Fruit fly (Drosophila melanogaster): ENCODE measurements around the gene Cyt-c1L.

Cyt-c1L gene

DNA sequence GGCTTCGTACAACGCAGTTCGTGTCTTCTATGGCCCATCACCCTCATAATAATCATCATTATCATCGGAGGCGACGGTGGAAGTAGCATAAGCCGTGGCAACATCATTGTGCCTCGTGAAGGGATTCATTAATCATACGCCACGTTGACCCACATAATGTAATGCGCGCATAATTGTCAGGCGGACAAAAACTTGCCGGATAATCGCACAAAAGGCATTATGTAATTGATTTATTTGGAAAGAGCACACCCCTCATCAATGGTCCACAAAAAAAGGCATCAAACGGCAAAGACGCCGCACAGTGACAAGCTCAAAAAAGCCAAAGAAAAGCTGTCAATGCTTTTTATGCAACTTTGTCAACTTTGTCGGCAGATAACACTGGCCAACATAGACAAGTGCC, 5.6 kb downstream of the Cyt-c1L start:
- TF ChIP-seq Mnt (GFP tag; optimal IDR thresholded peaks at IDR 0.05) (no peak), CG5204 (GFP tag; optimal IDR thresholded peaks at IDR 0.05) (no peak), tj (GFP tag; optimal IDR thresholded peaks at IDR 0.05) (no peak), cic (GFP tag; optimal IDR thresholded peaks at IDR 0.05) (no peak), ovo (GFP tag; optimal IDR thresholded peaks at IDR 0.05) (no peak), CG33017 (tag; optimal IDR thresholded peaks at IDR 0.05) (no peak), CG1620 (GFP tag; optimal IDR thresholded peaks at IDR 0.05) (no peak), CG7101 (tag; optimal IDR thresholded peaks at IDR 0.05) (no peak), Clk (GFP tag; optimal IDR thresholded peaks at IDR 0.05) (no peak), CG14711 (tag; optimal IDR thresholded peaks at IDR 0.05) (no peak), Crg-1 (GFP tag; optimal IDR thresholded peaks at IDR 0.05) (no peak), CG11617 (GFP tag; optimal IDR thresholded peaks at IDR 0.05) (no peak), pad (GFP tag; optimal IDR thresholded peaks at IDR 0.05) (no peak), toe (GFP tag; optimal IDR thresholded peaks at IDR 0.05) (no peak), bab1 (GFP tag; optimal IDR thresholded peaks at IDR 0.05) (no peak)

DNA sequence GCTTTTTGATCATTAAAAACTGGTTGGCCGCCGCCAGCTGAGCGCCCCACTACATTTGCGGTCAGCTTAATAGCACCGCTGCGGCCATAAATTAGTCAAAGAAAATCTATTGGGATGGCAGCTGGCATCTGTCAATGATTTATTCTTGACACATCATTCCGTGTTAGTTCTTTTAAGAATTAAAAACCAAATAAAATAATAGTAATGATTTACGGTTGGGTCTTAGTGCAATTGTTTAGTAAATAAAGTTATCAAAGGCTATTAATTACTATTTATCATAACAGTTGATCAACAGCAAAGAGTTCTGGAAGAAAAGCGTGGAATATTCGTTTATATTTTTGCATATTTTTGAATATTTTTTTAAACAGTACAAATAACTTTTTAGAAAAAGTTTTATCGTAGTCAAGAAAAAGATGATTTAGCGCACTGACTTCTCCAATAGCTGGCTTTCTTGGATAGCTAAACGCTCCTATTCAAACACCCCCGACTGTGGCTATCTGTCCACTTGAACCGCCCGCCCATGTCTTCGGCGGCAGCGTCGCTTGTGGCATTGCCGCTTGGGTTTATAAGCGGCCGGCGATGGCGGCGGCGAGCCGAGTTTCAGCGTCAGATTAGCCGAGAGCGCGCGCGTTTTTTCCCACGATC, 6.8 kb downstream of the Cyt-c1L start, which contains the start of gene CG14515:
CG14515 (plus strand) TSS at position 590 of the 645 bp plus-strand sequence.
- TF ChIP-seq toe (GFP tag; optimal IDR thresholded peaks at IDR 0.05) = no peak
- no peak for TF ChIP-seq Hr96 (GFP tag; optimal IDR thresholded peaks at IDR 0.05)
- TF ChIP-seq pad (GFP tag; optimal IDR thresholded peaks at IDR 0.05) = no peak
- no peak for TF ChIP-seq cic (GFP tag; optimal IDR thresholded peaks at IDR 0.05)
- TF ChIP-seq CG5204 (GFP tag; optimal IDR thresholded peaks at IDR 0.05) = no peak
- TF ChIP-seq CG7045 (GFP tag; optimal IDR thresholded peaks at IDR 0.05) = no peak
- no peak for TF ChIP-seq Clk (GFP tag; optimal IDR thresholded peaks at IDR 0.05)
- TF ChIP-seq cnc (optimal IDR thresholded peaks at IDR 0.05) = no peak
- no peak for TF ChIP-seq CG1620 (GFP tag; optimal IDR thresholded peaks at IDR 0.05)

DNA sequence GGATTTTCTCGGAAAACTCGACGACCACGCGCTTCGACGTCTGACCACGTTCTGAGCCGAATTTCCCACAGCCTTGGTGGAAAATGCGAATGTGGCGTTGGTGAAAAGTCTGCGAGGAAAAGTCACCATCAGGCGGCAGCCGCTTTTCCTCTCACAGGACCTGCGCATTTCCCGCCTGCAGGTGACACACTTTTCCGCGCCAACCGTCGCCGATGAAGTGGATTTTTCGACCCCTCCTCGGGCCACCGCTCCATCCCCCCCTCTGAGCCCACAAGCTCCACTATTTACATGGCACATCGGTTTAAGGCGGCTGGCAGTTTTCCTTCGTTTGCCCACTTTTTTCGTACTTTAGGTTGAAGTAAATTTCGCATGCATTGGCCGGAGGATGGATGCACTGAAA, 9.0 kb downstream of the Cyt-c1L start, which contains the start of gene jus:
jus (minus strand) TSS at position 38 of the 400 bp plus-strand sequence.
- TF ChIP-seq ovo (GFP tag; optimal IDR thresholded peaks at IDR 0.05) = no peak
- peak; percentile 22 for TF ChIP-seq pad (GFP tag; optimal IDR thresholded peaks at IDR 0.05)

DNA sequence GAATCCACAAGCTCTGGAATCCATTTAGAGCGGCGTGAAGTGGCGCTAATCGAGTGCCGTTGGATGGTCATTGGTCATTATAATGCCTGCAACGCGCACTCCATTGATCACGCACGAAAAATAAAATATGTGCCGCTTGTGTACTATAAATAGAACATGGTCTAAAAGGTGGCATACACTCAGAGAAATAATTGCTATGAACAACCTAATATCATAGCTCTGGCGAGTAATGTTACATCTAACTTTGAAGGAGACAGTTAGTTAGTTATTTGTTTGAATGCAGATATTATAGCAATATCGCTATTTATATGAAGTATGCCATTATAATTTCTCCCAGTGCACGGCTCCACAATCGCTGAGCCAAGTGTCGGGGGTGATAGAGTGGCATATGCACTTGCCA, 12.9 kb downstream of the Cyt-c1L start:
- TF ChIP-seq kay (GFP tag; ENCODE audit: borderline replicate concordance) (no peak), CG11617 (GFP tag; optimal IDR thresholded peaks at IDR 0.05) (no peak), CG7045 (GFP tag; optimal IDR thresholded peaks at IDR 0.05) (no peak), bab1 (GFP tag; optimal IDR thresholded peaks at IDR 0.05) (no peak), Crg-1 (GFP tag; optimal IDR thresholded peaks at IDR 0.05) (no peak), CG7101 (tag; optimal IDR thresholded peaks at IDR 0.05) (no peak), Hr96 (GFP tag; optimal IDR thresholded peaks at IDR 0.05) (no peak), ovo (GFP tag; optimal IDR thresholded peaks at IDR 0.05) (no peak), Mnt (GFP tag; optimal IDR thresholded peaks at IDR 0.05) (no peak), CG12768 (GFP tag; optimal IDR thresholded peaks at IDR 0.05) (no peak), CG5204 (GFP tag; optimal IDR thresholded peaks at IDR 0.05) (no peak)

DNA sequence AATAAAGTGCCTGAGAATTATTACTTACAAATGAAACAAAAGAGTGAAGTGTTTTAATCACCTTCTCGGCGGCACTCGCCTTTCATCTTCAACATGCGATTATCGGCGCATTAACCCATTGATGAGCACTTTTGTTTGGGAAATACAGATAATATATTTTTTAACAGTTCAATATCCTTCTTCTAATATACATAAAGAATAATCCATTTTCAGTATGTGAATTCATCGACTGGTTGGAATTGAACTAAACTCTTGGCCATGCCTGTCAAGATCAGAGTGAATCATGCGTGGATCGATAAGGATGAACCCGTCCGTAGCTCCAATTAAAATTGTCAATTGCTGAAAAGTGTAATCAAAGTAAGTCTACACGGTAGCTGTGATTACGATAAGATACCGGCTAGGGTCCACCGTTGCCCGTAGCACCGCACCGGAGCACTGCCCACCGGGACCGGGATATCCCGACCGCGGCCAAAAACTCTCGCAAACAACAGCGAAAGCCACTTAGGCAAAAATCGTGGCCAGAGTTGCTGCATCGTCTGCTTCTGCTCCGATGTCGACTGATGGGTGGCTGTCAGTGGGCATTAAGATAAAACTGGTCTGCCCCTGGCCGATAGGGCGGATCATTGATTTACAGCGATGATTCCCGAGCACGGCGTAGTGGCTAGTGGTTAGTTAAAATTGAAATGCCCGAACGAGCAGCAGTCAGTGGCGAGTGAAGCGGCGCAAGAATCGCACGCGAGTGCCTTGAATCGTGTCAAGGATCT, 38.8 kb downstream of the Cyt-c1L start, which contains the start of gene CG11898:
CG11898 (plus strand) TSS at position 714 of the 764 bp plus-strand sequence.
- TF ChIP-seq CG14711 (tag; optimal IDR thresholded peaks at IDR 0.05) (peak; percentile 4), CG11617 (GFP tag; optimal IDR thresholded peaks at IDR 0.05) (peak; percentile 17), cnc (optimal IDR thresholded peaks at IDR 0.05) (no peak), CG7101 (tag; optimal IDR thresholded peaks at IDR 0.05) (peak; percentile 55), Hr96 (GFP tag; optimal IDR thresholded peaks at IDR 0.05) (no peak), cic (GFP tag; optimal IDR thresholded peaks at IDR 0.05) (no peak), CG5204 (GFP tag; optimal IDR thresholded peaks at IDR 0.05) (peak; percentile 2), CG12768 (GFP tag; optimal IDR thresholded peaks at IDR 0.05) (no peak), Clk (GFP tag; optimal IDR thresholded peaks at IDR 0.05) (no peak), Mnt (GFP tag; optimal IDR thresholded peaks at IDR 0.05) (peak; percentile 13), tj (GFP tag; optimal IDR thresholded peaks at IDR 0.05) (no peak), CG33017 (tag; optimal IDR thresholded peaks at IDR 0.05) (peak; percentile 47)

DNA sequence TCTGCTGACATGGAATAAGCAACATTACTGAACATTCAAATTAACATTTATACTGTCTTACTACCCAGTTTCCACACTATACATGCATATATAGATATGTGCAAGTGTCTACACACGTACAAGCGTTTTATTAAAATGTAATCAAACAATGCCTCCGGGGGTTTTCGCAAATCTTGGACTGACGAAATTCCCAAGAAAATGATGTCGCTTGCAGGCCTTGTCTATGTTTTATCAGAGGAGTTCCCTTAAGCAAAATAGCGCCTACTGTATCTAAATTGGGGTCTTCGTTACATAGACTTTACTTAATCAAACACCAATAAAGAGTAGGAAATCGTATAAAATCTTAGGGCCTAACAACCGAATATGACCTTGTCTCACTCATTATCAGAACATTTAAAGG, 44.3 kb downstream of the Cyt-c1L start:
- TF ChIP-seq ovo (GFP tag; optimal IDR thresholded peaks at IDR 0.05) (no peak), CG5204 (GFP tag; optimal IDR thresholded peaks at IDR 0.05) (no peak), CG33017 (tag; optimal IDR thresholded peaks at IDR 0.05) (no peak), CG12768 (GFP tag; optimal IDR thresholded peaks at IDR 0.05) (no peak), pad (GFP tag; optimal IDR thresholded peaks at IDR 0.05) (no peak), kay (GFP tag; ENCODE audit: borderline replicate concordance) (no peak)

DNA sequence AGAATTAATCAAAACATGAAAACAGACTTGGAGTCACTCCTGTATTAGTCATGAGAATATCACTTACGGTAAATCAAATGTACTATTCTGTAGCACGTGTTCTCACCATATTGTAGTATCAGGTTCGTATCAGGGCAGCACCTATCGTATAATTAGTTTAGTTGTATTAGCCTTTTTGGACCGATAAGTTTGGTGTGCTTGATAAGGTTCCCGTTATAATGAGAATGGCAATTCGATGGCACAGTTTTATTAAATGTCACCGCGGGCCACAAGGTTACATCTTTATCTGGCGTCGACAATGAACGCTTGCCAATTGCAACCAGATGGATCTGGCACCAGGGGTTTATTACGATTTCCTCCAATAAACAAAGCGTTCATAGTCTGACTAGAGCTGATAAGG, 45.2 kb downstream of the Cyt-c1L start:
- no peak for TF ChIP-seq kay (GFP tag; ENCODE audit: borderline replicate concordance)
- peak; percentile 12 for TF ChIP-seq Mnt (GFP tag; optimal IDR thresholded peaks at IDR 0.05)
- TF ChIP-seq cic (GFP tag; optimal IDR thresholded peaks at IDR 0.05) = peak; percentile 89
